Worm (Caenorhabditis elegans): ENCODE results near the gene C54D10.10.

DNA sequence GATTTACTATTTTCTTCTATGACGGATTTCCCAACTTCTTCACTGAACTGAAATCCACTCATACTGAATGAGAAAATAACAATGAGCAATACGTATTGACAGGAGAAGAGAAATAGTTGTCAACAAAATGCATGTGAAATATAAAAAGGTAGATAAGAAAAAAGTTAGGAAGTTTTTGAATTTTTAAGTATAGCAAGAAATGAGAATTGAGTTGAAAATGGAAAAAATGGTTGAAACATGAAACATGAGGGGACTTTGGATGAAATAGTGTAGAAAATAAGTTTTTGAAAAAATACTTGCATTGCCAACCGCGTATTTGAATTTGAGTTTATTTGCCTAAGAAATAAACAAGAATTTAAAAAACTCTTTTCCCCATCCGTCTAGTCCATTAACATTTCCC lies 2.9 kb downstream of the C54D10.10 start, which contains the start of the genes pals-38 and C54D10.9:
- no peak for TF ChIP-seq tbx-37 (GFP tag; conservative IDR thresholded peaks at IDR 0.05)
- TF ChIP-seq ama-1 (optimal IDR thresholded peaks at IDR 0.05): no peak
- TF ChIP-seq aly-1 (tag; optimal IDR thresholded peaks at IDR 0.05): no peak
- TF ChIP-seq hnd-1 (tag; optimal IDR thresholded peaks at IDR 0.05): no peak
- no peak for TF ChIP-seq flt-1 (GFP tag; IDR thresholded peaks at IDR 0.05)
- no peak for TF ChIP-seq ets-7 (tag; optimal IDR thresholded peaks at IDR 0.05)
- no peak for TF ChIP-seq pes-1 (GFP tag; IDR thresholded peaks at IDR 0.05)
- no peak for TF ChIP-seq tra-4 (tag; optimal IDR thresholded peaks at IDR 0.05)
